Worm (Caenorhabditis elegans): Measurements from ENCODE around the gene ctps-1.
A peak's percentile ranks its signal among the peaks of the same experiment; 100 is the strongest.

ctps-1 gene

ce11 chrV:16848498-16848897 is 53.8 kb downstream of the ctps-1 start, which contains the start of the genes clec-36 and clec-26:
clec-36 (minus strand) TSS chrV:16848598.
clec-26 (plus strand) TSS chrV:16848611.
- no peak for TF ChIP-seq nhr-76 (tag; optimal IDR thresholded peaks at IDR 0.05)
- peak; percentile 27 for TF ChIP-seq elt-2 (tag; optimal IDR thresholded peaks at IDR 0.05)

ce11 chrV:16852002-16852401 is 57.3 kb downstream of the ctps-1 start, which contains the start of gene clec-37:
clec-37 (minus strand) TSS chrV:16852102.
- TF ChIP-seq nhr-237 (tag; optimal IDR thresholded peaks at IDR 0.05) (no peak), fkh-10 (GFP tag; optimal IDR thresholded peaks at IDR 0.05) (no peak), unc-62 (GFP tag; optimal IDR thresholded peaks at IDR 0.05) (no peak), nfya-1 (tag; optimal IDR thresholded peaks at IDR 0.05; ENCODE audit: insufficient read depth) (no peak), ceh-16 (tag; optimal IDR thresholded peaks at IDR 0.05) (no peak), lsy-12 (tag; optimal IDR thresholded peaks at IDR 0.05) (no peak), nhr-11 (tag; optimal IDR thresholded peaks at IDR 0.05) (no peak), nhr-25 (tag; optimal IDR thresholded peaks at IDR 0.05) (no peak)

Data from whole organism, L3 larva.